Fruit fly (Drosophila melanogaster) whole organism, embryonic: ENCODE measurements around the gene firl.

Experiments used
- Atf6 ChIP-seq: fragments of 200-800 bp; sonication (Bioruptor generic); IDR thresholded peaks from 2 replicates; pipeline ENCODE4 v1.3.6; 2022; ENCODE audit warnings: missing biosample characterization, missing genetic modification characterization
- Bteb2 ChIP-seq: fragments of 200-800 bp; sonication (Bioruptor generic); optimal IDR thresholded peaks from 2 replicates; lab custom pipeline; 2016; ENCODE audit warnings: missing biosample characterization, missing genetic modification characterization
- CG10366 ChIP-seq: fragments of 200-800 bp; sonication (Bioruptor generic); IDR thresholded peaks from 2 replicates; pipeline ENCODE4 v1.3.6; 2022; ENCODE audit warnings: missing biosample characterization, missing genetic modification characterization
- CG10543 ChIP-seq: fragments of 200-800 bp; sonication (Bioruptor generic); optimal IDR thresholded peaks from 3 replicates; lab custom pipeline; 2017; ENCODE audit warnings: missing biosample characterization, mild to moderate bottlenecking, missing genetic modification characterization, moderate library complexity
- CG11695 ChIP-seq: fragments of 200-800 bp; sonication (Bioruptor generic); IDR thresholded peaks from 3 replicates; pipeline ENCODE4 v1.3.6; 2022; ENCODE audit warnings: missing biosample characterization, missing genetic modification characterization
- CG12391 ChIP-seq: fragments of 200-800 bp; sonication (Bioruptor generic); optimal IDR thresholded peaks from 3 replicates; lab custom pipeline; 2018; ENCODE audit warnings: missing biosample characterization, mild to moderate bottlenecking, missing genetic modification characterization, moderate library complexity
- CG12659 ChIP-seq: fragments of 200-800 bp; sonication (Bioruptor generic); optimal IDR thresholded peaks from 3 replicates; lab custom pipeline; 2017; ENCODE audit warnings: mild to moderate bottlenecking, missing biosample characterization, missing genetic modification reagents, missing genetic modification characterization
- CG13894 ChIP-seq: fragments of 200-800 bp; sonication (Bioruptor generic); optimal IDR thresholded peaks from 3 replicates; lab custom pipeline; 2018; ENCODE audit warnings: missing biosample characterization, mild to moderate bottlenecking, missing genetic modification characterization, moderate library complexity
- CG14860 ChIP-seq: fragments of 200-800 bp; sonication (Bioruptor generic); IDR thresholded peaks from 3 replicates; pipeline ENCODE4 v1.3.6; 2022; ENCODE audit warnings: missing biosample characterization, missing genetic modification characterization; ENCODE audit not compliant: partially characterized antibody
- CG15011 ChIP-seq: fragments of 200-800 bp; sonication (Bioruptor generic); optimal IDR thresholded peaks from 3 replicates; lab custom pipeline; 2018; ENCODE audit warnings: missing biosample characterization, mild to moderate bottlenecking, missing genetic modification characterization
- CG15479 ChIP-seq: fragments of 200-800 bp; sonication (Bioruptor generic); optimal IDR thresholded peaks from 3 replicates; lab custom pipeline; 2019; ENCODE audit warnings: missing biosample characterization, mild to moderate bottlenecking, missing genetic modification characterization, moderate library complexity
- CG16813 ChIP-seq: fragments of 200-800 bp; sonication (Bioruptor generic); IDR thresholded peaks from 3 replicates; pipeline ENCODE4 v1.3.6; 2022; ENCODE audit warnings: missing biosample characterization, missing genetic modification characterization; ENCODE audit not compliant: partially characterized antibody
- CG17359 ChIP-seq: fragments of 200-800 bp; sonication (Bioruptor generic); optimal IDR thresholded peaks from 3 replicates; lab custom pipeline; 2018; ENCODE audit warnings: missing biosample characterization, mild to moderate bottlenecking, missing genetic modification characterization, moderate library complexity
- CG17829 ChIP-seq: fragments of 200-800 bp; optimal IDR thresholded peaks from 2 replicates; lab custom pipeline; 2019; ENCODE audit warnings: missing biosample characterization, mild to moderate bottlenecking, missing genetic modification characterization, moderate library complexity
- CG2712 ChIP-seq: fragments of 200-800 bp; optimal IDR thresholded peaks from 3 replicates; lab custom pipeline; 2019; ENCODE audit warnings: missing biosample characterization, mild to moderate bottlenecking, missing genetic modification characterization, moderate library complexity
- CG2889 ChIP-seq: fragments of 200-800 bp; sonication (Bioruptor generic); IDR thresholded peaks from 3 replicates; pipeline ENCODE4 v1.3.6; 2022; ENCODE audit warnings: missing biosample characterization, missing genetic modification characterization
- CG30403 ChIP-seq: fragments of 200-800 bp; sonication (Bioruptor generic); optimal IDR thresholded peaks from 3 replicates; lab custom pipeline; 2016; ENCODE audit warnings: missing biosample characterization, missing genetic modification characterization
- CG31365 ChIP-seq: fragments of 200-800 bp; sonication (Bioruptor generic); optimal IDR thresholded peaks from 2 replicates; lab custom pipeline; 2018; ENCODE audit warnings: missing biosample characterization, mild to moderate bottlenecking, missing genetic modification characterization
- CG33557 ChIP-seq: fragments of 200-800 bp; sonication (Bioruptor generic); optimal IDR thresholded peaks from 2 replicates; lab custom pipeline; 2019; ENCODE audit warnings: missing biosample characterization, mild to moderate bottlenecking, missing genetic modification characterization, moderate library complexity
- CG4360 ChIP-seq: fragments of 200-800 bp; sonication (Bioruptor generic); IDR thresholded peaks from 2 replicates; pipeline ENCODE4 v1.3.6; 2022; ENCODE audit warnings: missing biosample characterization, missing genetic modification characterization
- CG43689 ChIP-seq: fragments of 200-800 bp; sonication (Bioruptor generic); IDR thresholded peaks from 2 replicates; pipeline ENCODE4 v1.3.6; 2022; ENCODE audit warnings: missing biosample characterization, missing genetic modification characterization
- CG4617 ChIP-seq: fragments of 200-800 bp; sonication (Bioruptor generic); optimal IDR thresholded peaks from 3 replicates; lab custom pipeline; 2016; ENCODE audit warnings: missing biosample characterization, missing genetic modification characterization, borderline replicate concordance
- CG7963 ChIP-seq: fragments of 200-800 bp; sonication (Bioruptor generic); IDR thresholded peaks from 3 replicates; pipeline ENCODE4 v1.3.6; 2022; ENCODE audit warnings: missing biosample characterization, missing genetic modification characterization; ENCODE audit not compliant: partially characterized antibody
- CG7987 ChIP-seq: fragments of 200-800 bp; sonication (Bioruptor generic); optimal IDR thresholded peaks from 2 replicates; lab custom pipeline; 2018; ENCODE audit warnings: missing biosample characterization, mild to moderate bottlenecking, missing genetic modification characterization, moderate library complexity
- CG8924 ChIP-seq: fragments of 200-800 bp; optimal IDR thresholded peaks from 3 replicates; lab custom pipeline; 2019; ENCODE audit warnings: missing biosample characterization, mild to moderate bottlenecking, missing genetic modification characterization, moderate library complexity
- CG9932 ChIP-seq: fragments of 200-800 bp; sonication (Bioruptor generic); IDR thresholded peaks from 2 replicates; pipeline ENCODE4 v1.3.6; 2022; ENCODE audit warnings: missing biosample characterization, missing genetic modification characterization
- Elba2 ChIP-seq: fragments of 200-800 bp; sonication (Bioruptor generic); optimal IDR thresholded peaks from 3 replicates; lab custom pipeline; 2016; ENCODE audit warnings: missing biosample characterization, missing genetic modification characterization
- Fer2 ChIP-seq: fragments of 200-800 bp; sonication (Bioruptor generic); optimal IDR thresholded peaks from 2 replicates; lab custom pipeline; 2018; ENCODE audit warnings: missing biosample characterization, mild to moderate bottlenecking, missing genetic modification characterization, moderate library complexity
- HLHmδ ChIP-seq: fragments of 200-800 bp; sonication (Bioruptor generic); optimal IDR thresholded peaks from 2 replicates; lab custom pipeline; 2018; ENCODE audit warnings: missing biosample characterization, mild to moderate bottlenecking, missing genetic modification characterization, moderate library complexity
- MBD-R2 ChIP-seq: fragments of 200-800 bp; sonication (Bioruptor generic); IDR thresholded peaks from 2 replicates; pipeline ENCODE4 v1.3.6; 2022; ENCODE audit warnings: missing biosample characterization, missing genetic modification characterization
- Myb ChIP-seq: fragments of 200-800 bp; sonication (Bioruptor generic); optimal IDR thresholded peaks from 2 replicates; lab custom pipeline; 2016; ENCODE audit warnings: missing biosample characterization, missing genetic modification characterization
- Neu2 ChIP-seq: fragments of 200-800 bp; sonication (Bioruptor generic); optimal IDR thresholded peaks from 3 replicates; lab custom pipeline; 2016; ENCODE audit warnings: missing biosample characterization, missing genetic modification characterization, borderline replicate concordance
- Pdp1 ChIP-seq, 2 experiments: fragments of 200-800 bp; sonication (Bioruptor generic); optimal IDR thresholded peaks; 3 replicates each; lab custom pipeline; 2016; ENCODE audit warnings: missing biosample characterization in 2 of 2, missing genetic modification characterization in 2 of 2, mild to moderate bottlenecking in 1 of 2, moderate library complexity in 1 of 2
- Scr ChIP-seq: fragments of 200-800 bp; sonication (Bioruptor generic); IDR thresholded peaks from 2 replicates; pipeline ENCODE4 v1.3.6; 2022; ENCODE audit warnings: missing biosample characterization, missing genetic modification characterization; ENCODE audit not compliant: partially characterized antibody
- Side ChIP-seq: fragments of 200-800 bp; sonication (Bioruptor generic); optimal IDR thresholded peaks from 2 replicates; lab custom pipeline; 2016; ENCODE audit warnings: missing biosample characterization, missing genetic modification characterization
- Six4 ChIP-seq: fragments of 200-800 bp; sonication (Bioruptor generic); optimal IDR thresholded peaks from 2 replicates; lab custom pipeline; 2016; ENCODE audit warnings: missing biosample characterization, missing genetic modification characterization
- ara ChIP-seq: fragments of 200-800 bp; sonication (Bioruptor generic); IDR thresholded peaks from 2 replicates; pipeline ENCODE4 v1.3.6; 2022; ENCODE audit warnings: missing biosample characterization, missing genetic modification characterization
- chif ChIP-seq, 2 experiments: fragments of 200-800 bp; sonication (Bioruptor generic); optimal IDR thresholded peaks; 3 replicates each; lab custom pipeline; 2016; ENCODE audit warnings: missing biosample characterization in 2 of 2, missing genetic modification characterization in 2 of 2
- dm ChIP-seq: fragments of 200-800 bp; sonication (Bioruptor generic); optimal IDR thresholded peaks from 3 replicates; lab custom pipeline; 2016; ENCODE audit warnings: missing biosample characterization, missing genetic modification characterization
- nerfin-1 ChIP-seq: fragments of 200-800 bp; sonication (Bioruptor generic); optimal IDR thresholded peaks from 3 replicates; lab custom pipeline; 2019; ENCODE audit warnings: missing biosample characterization, mild to moderate bottlenecking, missing genetic modification characterization, moderate library complexity
- onecut ChIP-seq: fragments of 200-800 bp; sonication (Bioruptor generic); IDR thresholded peaks from 2 replicates; pipeline ENCODE4 v1.3.6; 2022; ENCODE audit warnings: missing biosample characterization, missing genetic modification characterization
- psq ChIP-seq: fragments of 200-800 bp; sonication (Bioruptor generic); optimal IDR thresholded peaks from 2 replicates; lab custom pipeline; 2017; ENCODE audit warnings: missing biosample characterization, missing genetic modification characterization
- pzg ChIP-seq: fragments of 200-800 bp; sonication (Bioruptor generic); optimal IDR thresholded peaks from 3 replicates; lab custom pipeline; 2018; ENCODE audit warnings: missing biosample characterization, mild to moderate bottlenecking, missing genetic modification characterization, moderate library complexity
- sens ChIP-seq: fragments of 200-800 bp; sonication (Bioruptor generic); peaks from one replicate; lab custom pipeline; 2016; ENCODE audit warnings: missing biosample characterization, missing genetic modification characterization
- shn ChIP-seq: fragments of 200-800 bp; sonication (Bioruptor generic); optimal IDR thresholded peaks from 3 replicates; lab custom pipeline; 2016; ENCODE audit warnings: missing biosample characterization, missing genetic modification characterization
- stwl ChIP-seq: fragments of 200-800 bp; sonication (Bioruptor generic); optimal IDR thresholded peaks from 3 replicates; lab custom pipeline; 2018; ENCODE audit warnings: missing biosample characterization, mild to moderate bottlenecking, missing genetic modification characterization, moderate library complexity
- tna ChIP-seq: fragments of 200-800 bp; sonication (Bioruptor generic); IDR thresholded peaks from 2 replicates; pipeline ENCODE4 v1.3.6; 2022; ENCODE audit warnings: missing biosample characterization, missing genetic modification characterization; ENCODE audit not compliant: partially characterized antibody
- ttk ChIP-seq: fragments of 200-800 bp; sonication (Bioruptor generic); IDR thresholded peaks from 2 replicates; pipeline ENCODE4 v2.1.2; 2022; ENCODE audit warnings: missing biosample characterization, missing genetic modification characterization
- vnd ChIP-seq: fragments of 200-800 bp; sonication (Bioruptor generic); IDR thresholded peaks from 3 replicates; pipeline ENCODE4 v1.3.6; 2022; ENCODE audit warnings: missing biosample characterization, missing genetic modification characterization; ENCODE audit not compliant: partially characterized antibody

firl gene

DNA sequence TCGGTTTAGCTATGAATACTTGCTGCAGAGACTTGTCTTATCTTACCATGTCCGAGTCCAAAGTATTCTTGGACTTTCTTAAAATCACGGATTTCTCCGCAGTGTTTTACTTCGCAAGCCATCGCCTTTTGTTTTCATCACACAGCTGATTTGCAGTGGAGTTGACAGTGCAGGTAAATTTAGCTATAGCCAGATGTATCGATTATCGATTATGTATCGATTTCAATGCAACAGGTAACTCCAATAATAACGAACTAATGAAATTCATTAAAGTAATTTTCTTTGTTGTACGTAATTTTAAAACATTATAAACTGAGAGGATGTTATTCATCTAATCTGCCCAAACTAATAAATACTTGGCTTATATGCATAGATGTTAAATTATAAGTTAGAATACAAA is 3.5 kb downstream of the firl start, which contains the start of gene Rab3-GAP (continued):
- TF ChIP-seq Scr (GFP tag; lab: Robert Waterston, UW) (peak; percentile 48), ttk (GFP tag; lab: Robert Waterston, UW) (no peak), CG43689 (GFP tag; lab: Robert Waterston, UW) (no peak), stwl (peak; percentile 75), CG16813 (peak; percentile 45; the same call in 2 of the 3 replicates), ara (0 out of 2 replicates have a peak, but pooled peaks have one; percentile 7), Six4 (GFP tag; lab: Kevin White, UChicago) (peak; percentile 5), vnd (GFP tag; lab: Robert Waterston, UW) (no peak), shn (GFP tag; lab: Kevin White, UChicago) (no peak), CG31365 (tag; lab: Kevin White, UChicago) (no peak), CG2889 (GFP tag; lab: Robert Waterston, UW) (no peak), CG11695 (GFP tag; lab: Robert Waterston, UW) (peak; percentile 44; the same call in 1 of the 3 replicates), CG13894 (tag; lab: Kevin White, UChicago) (no peak), Atf6 (GFP tag; lab: Robert Waterston, UW) (0 out of 2 replicates have a peak, but pooled peaks have one; percentile 15), HLHmδ (no peak), CG15011 (no peak), CG12659 (peak; percentile 22), pzg (GFP tag; lab: Kevin White, UChicago) (peak; percentile 52), CG12391 (tag; lab: Kevin White, UChicago) (peak; percentile 53), CG10366 (no peak), CG30403 (GFP tag; lab: Kevin White, UChicago) (peak; percentile 29), Myb (peak; percentile 9), tna (GFP tag; lab: Robert Waterston, UW) (peak; percentile 55), sens (GFP tag; lab: Kevin White, UChicago) (peak; percentile 87), onecut (peak; percentile 29; the same call in 1 of the 2 replicates), Neu2 (GFP tag; lab: Kevin White, UChicago) (no peak), MBD-R2 (GFP tag; lab: Robert Waterston, UW) (peak; percentile 82), CG8924 (tag; lab: Kevin White, UChicago) (peak; percentile 20), dm (no peak), Side (GFP tag; lab: Kevin White, UChicago) (no peak), Elba2 (GFP tag; lab: Kevin White, UChicago) (peak; percentile 20), CG4360 (GFP tag; lab: Robert Waterston, UW) (no peak), CG2712 (tag; lab: Kevin White, UChicago) (peak; percentile 64), CG7963 (peak; percentile 42; the same call in 1 of the 3 replicates), psq (GFP tag; lab: Kevin White, UChicago) (no peak), CG4617 (GFP tag; lab: Kevin White, UChicago) (peak; percentile 6), CG33557 (no peak), nerfin-1 (tag; lab: Kevin White, UChicago) (peak; percentile 62), chif (GFP tag; optimal IDR thresholded peaks at IDR 0.05; lab: Kevin White, UChicago) (peak in 1 of 2 experiments; percentile 16), CG17359 (tag; lab: Kevin White, UChicago) (peak; percentile 25), CG14860 (GFP tag; lab: Robert Waterston, UW) (0 out of 3 replicates have a peak, but pooled peaks have one; percentile 34), Fer2 (tag; lab: Kevin White, UChicago) (no peak), CG15479 (GFP tag; lab: Kevin White, UChicago) (no peak), CG10543 (no peak), Bteb2 (peak; percentile 27), CG9932 (GFP tag; lab: Robert Waterston, UW) (0 out of 2 replicates have a peak, but pooled peaks have one; percentile 10), CG7987 (GFP tag; lab: Kevin White, UChicago) (peak; percentile 18), CG17829 (tag; lab: Kevin White, UChicago) (peak; percentile 70), Pdp1 (GFP tag; optimal IDR thresholded peaks at IDR 0.05; lab: Kevin White, UChicago) (peak in 1 of 2 experiments; percentile 37)
